Worm (Caenorhabditis elegans) whole organism, L4 larva: ENCODE measurements around the gene Y43B11AR.1.
A peak's percentile ranks its signal among the peaks of the same experiment; 100 is the strongest.

Source experiments
- D1046.2 ChIP-seq: fragments of 200-800 bp; sonication (Bioruptor generic); IDR thresholded peaks from 2 replicates; pipeline ENCODE4 v1.3.6; 2022; ENCODE audit warnings: missing genetic modification characterization, missing compliant biosample characterization
- F26F4.8 ChIP-seq: fragments of 200-800 bp; sonication (Bioruptor generic); conservative IDR thresholded peaks from 2 replicates; pipeline ENCODE4 v1.3.6; 2022; ENCODE audit warnings: missing genetic modification characterization, missing compliant biosample characterization
- F49E8.2 ChIP-seq: sonication (generic microtip); optimal IDR thresholded peaks from 2 replicates; lab custom pipeline; 2016; ENCODE audit warnings: missing compliant biosample characterization, mild to moderate bottlenecking, missing genetic modification characterization, borderline replicate concordance
- R02D3.7 ChIP-seq: fragments of 150-350 bp; sonication (generic microtip); optimal IDR thresholded peaks from 3 replicates; lab custom pipeline; 2014; ENCODE audit warnings: missing biosample characterization, missing genetic modification characterization
- T26A8.4 ChIP-seq: fragments of 200-800 bp; sonication (Bioruptor generic); IDR thresholded peaks from 2 replicates; pipeline ENCODE4 v1.3.6; 2022; ENCODE audit warnings: missing genetic modification characterization, missing compliant biosample characterization
- Y5F2A.4 ChIP-seq: fragments of 200-800 bp; sonication (Bioruptor generic); optimal IDR thresholded peaks from 2 replicates; lab custom pipeline; 2018; ENCODE audit warnings: mild to moderate bottlenecking, missing genetic modification characterization, missing compliant biosample characterization
- ZK337.2 ChIP-seq: fragments of 200-800 bp; sonication (Bioruptor generic); IDR thresholded peaks from 2 replicates; pipeline ENCODE4 v1.3.6; 2022; ENCODE audit warnings: missing genetic modification reagents, missing genetic modification characterization, missing compliant biosample characterization
- arid-1 ChIP-seq: fragments of 200-800 bp; sonication (Bioruptor generic); conservative IDR thresholded peaks from 2 replicates; pipeline ENCODE4 v1.3.6; 2022; ENCODE audit warnings: missing genetic modification reagents, missing genetic modification characterization, missing compliant biosample characterization
- attf-4 ChIP-seq: sonication (generic microtip); optimal IDR thresholded peaks from 3 replicates; lab custom pipeline; 2017; ENCODE audit warnings: missing biosample characterization, missing genetic modification characterization
- ceh-62 ChIP-seq: sonication (generic microtip); optimal IDR thresholded peaks from 2 replicates; lab custom pipeline; 2017; ENCODE audit warnings: missing biosample characterization, missing genetic modification characterization
- daf-16 ChIP-seq, 3 experiments: sonication (generic microtip); optimal IDR thresholded peaks; 2 replicates each; lab custom pipeline; 2016 to 2017; ENCODE audit warnings: missing genetic modification characterization in 3 of 3, missing genetic modification reagents in 3 of 3, mild to moderate bottlenecking in 2 of 3, missing compliant biosample characterization in 2 of 3, missing biosample characterization in 1 of 3, moderate library complexity in 1 of 3
- dpl-1 ChIP-seq: fragments of 150-350 bp; optimal IDR thresholded peaks from 2 replicates; lab custom pipeline; 2014; ENCODE audit warnings: missing biosample characterization, missing genetic modification reagents, missing genetic modification characterization
- egl-43 ChIP-seq: fragments of 200-800 bp; sonication (Bioruptor generic); IDR thresholded peaks from 2 replicates; pipeline ENCODE4 v1.3.6; 2022; ENCODE audit warnings: missing genetic modification reagents, missing genetic modification characterization, missing compliant biosample characterization
- gei-8 ChIP-seq: fragments of 200-800 bp; sonication (Bioruptor generic); optimal IDR thresholded peaks from 2 replicates; lab custom pipeline; 2018; ENCODE audit warnings: mild to moderate bottlenecking, missing genetic modification characterization, missing compliant biosample characterization
- hif-1 ChIP-seq, 2 experiments: sonication (generic microtip); optimal IDR thresholded peaks; 2 replicates each; lab custom pipeline; 2016 to 2017; ENCODE audit warnings: missing compliant biosample characterization in 2 of 2, missing genetic modification characterization in 2 of 2, missing genetic modification reagents in 2 of 2, missing genotype in 2 of 2, mild to moderate bottlenecking in 1 of 2
- hlh-11 ChIP-seq: fragments of 200-800 bp; sonication (Bioruptor generic); optimal IDR thresholded peaks from 2 replicates; lab custom pipeline; 2018; ENCODE audit warnings: mild to moderate bottlenecking, missing genetic modification characterization, missing compliant biosample characterization
- lir-3 ChIP-seq: sonication (generic microtip); optimal IDR thresholded peaks from 2 replicates; lab custom pipeline; 2016; ENCODE audit warnings: mild to moderate bottlenecking, missing genetic modification characterization, missing compliant biosample characterization
- lsy-2 ChIP-seq, 2 experiments: fragments of 150-350 bp in 1 of 2; sonication (generic microtip) in 1 of 2; optimal IDR thresholded peaks; 2 replicates each; lab custom pipeline; 2014 to 2017; ENCODE audit warnings: missing biosample characterization in 2 of 2, missing genetic modification characterization in 2 of 2
- madf-5 ChIP-seq, 2 experiments: fragments of 200-800 bp; sonication (Bioruptor generic); IDR thresholded peaks; 2 replicates each; pipeline ENCODE4 v1.3.6; 2022; ENCODE audit warnings: missing compliant biosample characterization in 2 of 2, missing genetic modification characterization in 2 of 2
- mdl-1 ChIP-seq, 2 experiments: fragments of 150-350 bp in 1 of 2; sonication (generic microtip) in 1 of 2; optimal IDR thresholded peaks; 2 replicates each; lab custom pipeline; 2014 to 2017; ENCODE audit warnings: missing biosample characterization in 2 of 2, missing genetic modification characterization in 2 of 2
- mxl-3 ChIP-seq: fragments of 200-800 bp; sonication (Bioruptor generic); optimal IDR thresholded peaks from 2 replicates; lab custom pipeline; 2018; ENCODE audit warnings: mild to moderate bottlenecking, missing genetic modification characterization, missing compliant biosample characterization
- nhr-237 ChIP-seq: sonication (generic microtip); optimal IDR thresholded peaks from 2 replicates; lab custom pipeline; 2017; ENCODE audit warnings: missing biosample characterization, missing genetic modification characterization
- nhr-25 ChIP-seq: sonication (generic microtip); optimal IDR thresholded peaks from 2 replicates; lab custom pipeline; 2017; ENCODE audit warnings: missing genetic modification characterization, mild to moderate bottlenecking, missing compliant biosample characterization, antibody characterized with exemption, moderate library complexity, borderline replicate concordance; ENCODE audit not compliant: insufficient read depth
- nhr-6 ChIP-seq: fragments of 150-350 bp; optimal IDR thresholded peaks from 2 replicates; lab custom pipeline; 2014; ENCODE audit warnings: missing biosample characterization, missing genetic modification characterization
- pha-4 ChIP-seq, 2 experiments: fragments of 150-350 bp in 1 of 2; fragments of 200-800 bp in 1 of 2; sonication (Bioruptor generic) in 1 of 2; IDR thresholded peaks in 1 of 2; optimal IDR thresholded peaks in 1 of 2; 2 replicates each; pipeline versions ENCODE4 v1.3.6 to Lab custom; 2014 to 2022; ENCODE audit warnings: missing genetic modification characterization in 2 of 2, missing genetic modification reagents in 2 of 2, missing biosample characterization in 1 of 2, missing compliant biosample characterization in 1 of 2
- php-3 ChIP-seq: fragments of 200-800 bp; sonication (Bioruptor generic); IDR thresholded peaks from 2 replicates; pipeline ENCODE4 v1.3.6; 2022; ENCODE audit warnings: missing genetic modification reagents, missing genetic modification characterization, missing compliant biosample characterization
- saeg-2 ChIP-seq: fragments of 200-800 bp; sonication (Bioruptor generic); IDR thresholded peaks from 2 replicates; pipeline ENCODE4 v1.3.6; 2022; ENCODE audit warnings: missing genetic modification reagents, missing genetic modification characterization, missing compliant biosample characterization
- sdz-12 ChIP-seq: fragments of 200-800 bp; sonication (Bioruptor generic); optimal IDR thresholded peaks from 2 replicates; lab custom pipeline; 2018; ENCODE audit warnings: mild to moderate bottlenecking, missing genetic modification characterization, missing compliant biosample characterization
- set-16 ChIP-seq: fragments of 200-800 bp; sonication (Bioruptor generic); IDR thresholded peaks from 2 replicates; pipeline ENCODE4 v1.3.6; 2022; ENCODE audit warnings: missing genetic modification reagents, missing genetic modification characterization, missing compliant biosample characterization
- skn-1 ChIP-seq: fragments of 150-350 bp; optimal IDR thresholded peaks from 2 replicates; lab custom pipeline; 2014; ENCODE audit warnings: missing biosample characterization, missing genetic modification characterization
- snpc-1.2 ChIP-seq: fragments of 200-800 bp; sonication (Bioruptor generic); IDR thresholded peaks from 2 replicates; pipeline ENCODE4 v1.3.6; 2022; ENCODE audit warnings: missing genetic modification reagents, missing genetic modification characterization, missing compliant biosample characterization
- spr-1 ChIP-seq: sonication (generic microtip); optimal IDR thresholded peaks from 2 replicates; lab custom pipeline; 2016; ENCODE audit warnings: mild to moderate bottlenecking, missing genetic modification characterization, missing compliant biosample characterization
- spr-3 ChIP-seq: fragments of 200-800 bp; sonication (Bioruptor generic); optimal IDR thresholded peaks from 2 replicates; lab custom pipeline; 2018; ENCODE audit warnings: mild to moderate bottlenecking, missing genetic modification characterization, missing compliant biosample characterization
- tag-97 ChIP-seq: fragments of 200-800 bp; sonication (Bioruptor generic); IDR thresholded peaks from 2 replicates; pipeline ENCODE4 v1.3.6; 2022; ENCODE audit warnings: missing genetic modification characterization, missing compliant biosample characterization
- unc-130 ChIP-seq: sonication (generic microtip); optimal IDR thresholded peaks from 2 replicates; lab custom pipeline; 2016; ENCODE audit warnings: missing genetic modification reagents, missing genetic modification characterization, missing compliant biosample characterization
- unc-39 ChIP-seq: sonication (generic microtip); optimal IDR thresholded peaks from 2 replicates; lab custom pipeline; 2017; ENCODE audit warnings: missing biosample characterization, missing genetic modification characterization
- unc-62 ChIP-seq, 3 experiments: fragments of 150-350 bp in 1 of 3; sonication (generic microtip); optimal IDR thresholded peaks in 2 of 3; peaks in 1 of 3; 1 replicate in 1 of 3; 2 replicates in 2 of 3; lab custom pipeline; 2014 to 2017; ENCODE audit warnings: missing biosample characterization in 3 of 3, missing genetic modification characterization in 3 of 3, missing genetic modification reagents in 3 of 3, missing genotype in 1 of 3
- zag-1 ChIP-seq: fragments of 150-350 bp; optimal IDR thresholded peaks from 2 replicates; lab custom pipeline; 2014; ENCODE audit warnings: missing biosample characterization, missing genetic modification characterization
- zfp-2 ChIP-seq: sonication (generic microtip); optimal IDR thresholded peaks from 2 replicates; lab custom pipeline; 2016; ENCODE audit warnings: mild to moderate bottlenecking, missing genetic modification characterization, missing compliant biosample characterization
- zfp-3 ChIP-seq: fragments of 200-800 bp; sonication (Bioruptor generic); conservative IDR thresholded peaks from 2 replicates; pipeline ENCODE4 v1.3.6; 2022; ENCODE audit warnings: missing genetic modification reagents, missing genetic modification characterization, missing compliant biosample characterization
- zip-2 ChIP-seq: fragments of 150-350 bp; optimal IDR thresholded peaks from 2 replicates; lab custom pipeline; 2014; ENCODE audit warnings: missing biosample characterization, missing genetic modification characterization
- ztf-11 ChIP-seq: fragments of 150-350 bp; optimal IDR thresholded peaks from 2 replicates; lab custom pipeline; 2014; ENCODE audit warnings: missing biosample characterization, missing genetic modification characterization

Gene Y43B11AR.1

ce11 chrIV:7095396-7095964 is 14.2 kb downstream of the Y43B11AR.1 start (continued):
- no peak for TF ChIP-seq egl-43 (GFP tag; lab: Robert Waterston, UW)

DNA sequence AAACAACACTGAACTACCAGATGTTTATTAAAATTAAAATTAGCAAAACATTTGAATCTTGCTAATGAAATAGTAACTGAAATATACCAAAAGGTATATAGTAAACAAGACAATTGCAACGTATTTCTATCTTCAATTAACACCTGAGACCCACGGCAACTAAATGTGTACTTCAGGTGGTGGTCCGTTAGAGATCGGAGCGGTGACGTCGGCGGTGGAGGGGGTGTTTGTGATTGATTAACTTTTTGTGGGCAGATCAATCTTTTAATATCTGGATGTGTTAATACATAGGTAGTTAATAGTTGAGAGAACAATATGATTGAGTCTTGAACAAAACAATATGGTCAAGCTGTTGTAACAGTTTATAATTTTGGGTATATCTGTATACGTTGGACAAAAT is 14.8 kb downstream of the Y43B11AR.1 start:
- TF ChIP-seq snpc-1.2 (GFP tag; lab: Robert Waterston, UW): no peak
- TF ChIP-seq attf-4 (tag; lab: Kevin White, UChicago): no peak
- TF ChIP-seq F26F4.8 (GFP tag; lab: Robert Waterston, UW): no peak
- no peak for TF ChIP-seq zip-2

DNA sequence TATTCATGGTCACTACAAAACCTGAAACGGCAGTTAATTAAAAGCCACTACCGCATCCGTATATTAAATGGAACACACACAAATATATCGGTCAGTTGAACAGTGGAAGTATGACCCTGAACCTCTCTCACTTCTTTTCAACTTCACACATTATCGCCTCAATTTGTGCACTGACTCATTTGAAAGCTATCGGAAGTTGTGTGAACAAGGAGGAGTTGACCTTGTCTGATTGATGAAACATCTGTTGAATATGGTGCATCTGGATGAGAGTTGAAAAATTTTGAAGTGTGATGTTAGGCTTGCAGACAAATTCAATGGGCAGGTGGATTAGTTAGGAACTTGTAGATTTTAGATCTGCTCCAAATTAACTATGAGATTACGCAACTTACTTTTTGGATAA is 16.1 kb downstream of the Y43B11AR.1 start:
- no peak for TF ChIP-seq T26A8.4 (GFP tag; lab: Robert Waterston, UW)
- peak in 1 of 2 experiments; percentile 95 for TF ChIP-seq unc-62 (GFP tag; optimal IDR thresholded peaks at IDR 0.05 in 1 of 2; lab: Kevin White, UChicago)
- TF ChIP-seq unc-62 (tag; optimal IDR thresholded peaks at IDR 0.05; lab: Kevin White, UChicago): no peak
- TF ChIP-seq Y5F2A.4: no peak

DNA sequence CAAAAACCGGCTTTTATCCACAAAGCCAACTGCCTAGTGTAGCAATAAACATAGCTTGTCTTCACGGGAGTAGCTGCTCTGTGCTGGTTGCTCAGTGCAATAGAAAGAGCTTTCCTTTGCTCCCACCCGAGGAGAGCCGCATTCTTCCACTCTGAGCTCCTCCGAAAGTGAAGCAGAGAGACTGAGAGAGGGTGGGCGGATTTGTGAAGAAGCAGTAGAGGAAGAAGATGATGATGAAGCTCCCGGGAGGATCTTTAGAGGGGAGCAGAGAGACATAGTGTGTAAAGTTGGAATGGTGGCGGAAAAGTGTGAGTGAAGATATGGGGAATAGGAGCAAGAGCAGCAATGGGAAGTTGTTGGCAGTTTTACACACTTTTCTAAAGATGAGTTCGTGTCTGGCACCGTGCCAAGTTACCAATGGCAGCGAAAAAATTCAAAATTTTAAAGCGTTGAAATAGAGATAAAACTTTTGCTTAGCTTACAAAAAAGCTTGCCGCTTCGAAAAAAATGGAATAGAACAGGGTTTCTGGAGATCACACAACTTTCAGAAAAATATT is 17.3 kb downstream of the Y43B11AR.1 start, which contains the start of gene ZC477.4:
ZC477.4 (minus strand) TSS at position 276 of the 557 bp plus-strand sequence.
- TF ChIP-seq lsy-2 (tag; optimal IDR thresholded peaks at IDR 0.05; lab: Kevin White, UChicago) (no peak), skn-1 (tag; lab: Kevin White, UChicago) (no peak), tag-97 (no peak), dpl-1 (no peak), zip-2 (no peak), gei-8 (no peak), spr-1 (tag; lab: Kevin White, UChicago) (no peak), madf-5 (GFP tag; IDR thresholded peaks at IDR 0.05; lab: Robert Waterston, UW) (no peak), sdz-12 (GFP tag; lab: Kevin White, UChicago) (no peak), pha-4 (GFP tag; IDR thresholded peaks at IDR 0.05; lab: Robert Waterston, UW) (no peak), pha-4 (tag; optimal IDR thresholded peaks at IDR 0.05; lab: Kevin White, UChicago) (no peak), nhr-25 (tag; lab: Kevin White, UChicago) (no peak), hif-1 (tag; optimal IDR thresholded peaks at IDR 0.05; lab: Kevin White, UChicago) (no peak), zag-1 (tag; lab: Kevin White, UChicago) (no peak), saeg-2 (GFP tag; lab: Robert Waterston, UW) (no peak), arid-1 (GFP tag; lab: Robert Waterston, UW) (no peak), unc-62 (GFP tag; optimal IDR thresholded peaks at IDR 0.05 in 1 of 2; lab: Kevin White, UChicago) (peak in 1 of 2 experiments; percentile 41), unc-62 (tag; optimal IDR thresholded peaks at IDR 0.05; lab: Kevin White, UChicago) (no peak), ZK337.2 (GFP tag; lab: Robert Waterston, UW) (no peak), zfp-3 (GFP tag; lab: Robert Waterston, UW) (no peak), ztf-11 (tag; lab: Kevin White, UChicago) (no peak), set-16 (GFP tag; lab: Robert Waterston, UW) (peak; percentile 53), ceh-62 (tag; lab: Kevin White, UChicago) (no peak), F49E8.2 (tag; lab: Kevin White, UChicago) (no peak), php-3 (no peak), unc-130 (GFP tag; lab: Kevin White, UChicago) (no peak), lir-3 (tag; lab: Kevin White, UChicago) (no peak), mxl-3 (GFP tag; lab: Kevin White, UChicago) (peak; percentile 4), mdl-1 (tag; optimal IDR thresholded peaks at IDR 0.05; lab: Kevin White, UChicago) (no peak), nhr-6 (tag; lab: Kevin White, UChicago) (no peak), spr-3 (GFP tag; lab: Kevin White, UChicago) (no peak), D1046.2 (GFP tag; lab: Robert Waterston, UW) (no peak), nhr-237 (tag; lab: Kevin White, UChicago) (no peak), R02D3.7 (tag; lab: Kevin White, UChicago) (no peak), unc-39 (tag; lab: Kevin White, UChicago) (no peak), zfp-2 (tag; lab: Kevin White, UChicago) (no peak), daf-16 (GFP tag; optimal IDR thresholded peaks at IDR 0.05; lab: Kevin White, UChicago) (peak in 1 of 2 experiments; percentile 68), daf-16 (tag; optimal IDR thresholded peaks at IDR 0.05; lab: Kevin White, UChicago) (no peak), hlh-11 (peak; percentile 52)
